Fruit fly (Drosophila melanogaster) whole organism, pupa: ENCODE results near the gene Pex10.
A peak's percentile ranks its signal among the peaks of the same experiment; 100 is the strongest.

ENCODE experiments used
- CG10348 ChIP-seq: fragments of 200-800 bp; sonication (Bioruptor generic); IDR thresholded peaks from 2 replicates; pipeline ENCODE4 v1.3.6; 2022; ENCODE audit warnings: missing biosample characterization, missing genetic modification characterization
- CG12605 ChIP-seq: fragments of 200-800 bp; sonication (Bioruptor generic); IDR thresholded peaks from 2 replicates; pipeline ENCODE4 v1.3.6; 2022; ENCODE audit warnings: missing biosample characterization, missing genetic modification characterization
- CG13204 ChIP-seq: fragments of 200-800 bp; sonication (Bioruptor generic); optimal IDR thresholded peaks from 2 replicates; lab custom pipeline; 2018; ENCODE audit warnings: missing biosample characterization, mild to moderate bottlenecking, missing genetic modification characterization, moderate library complexity
- CG14655 ChIP-seq: fragments of 200-800 bp; sonication (Bioruptor generic); optimal IDR thresholded peaks from 3 replicates; lab custom pipeline; 2017; ENCODE audit warnings: mild to moderate bottlenecking, missing biosample characterization, missing genetic modification reagents, missing genetic modification characterization
- CG15710 ChIP-seq: fragments of 200-800 bp; sonication (Bioruptor generic); optimal IDR thresholded peaks from 2 replicates; lab custom pipeline; 2018; ENCODE audit warnings: missing biosample characterization, mild to moderate bottlenecking, missing genetic modification characterization, moderate library complexity
- CG17806 ChIP-seq: fragments of 200-800 bp; sonication (Bioruptor generic); optimal IDR thresholded peaks from 2 replicates; lab custom pipeline; 2018; ENCODE audit warnings: missing biosample characterization, mild to moderate bottlenecking, missing genetic modification characterization, moderate library complexity
- CG32121 ChIP-seq: fragments of 200-800 bp; sonication (Bioruptor generic); IDR thresholded peaks from 2 replicates; pipeline ENCODE4 v1.3.6; 2022; ENCODE audit warnings: missing biosample characterization, missing genetic modification characterization
- CG34367 ChIP-seq: fragments of 200-800 bp; sonication (Bioruptor generic); optimal IDR thresholded peaks from 2 replicates; lab custom pipeline; 2018; ENCODE audit warnings: missing biosample characterization, mild to moderate bottlenecking, missing genetic modification characterization
- CG4496 ChIP-seq: fragments of 200-800 bp; sonication (Bioruptor generic); IDR thresholded peaks from 3 replicates; pipeline ENCODE4 v1.3.6; 2022; ENCODE audit warnings: missing biosample characterization, missing genetic modification characterization
- CG8159 ChIP-seq: fragments of 200-800 bp; sonication (Bioruptor generic); optimal IDR thresholded peaks from 3 replicates; lab custom pipeline; 2018; ENCODE audit warnings: missing biosample characterization, mild to moderate bottlenecking, missing genetic modification characterization, moderate library complexity
- CG8301 ChIP-seq: fragments of 200-800 bp; sonication (Bioruptor generic); optimal IDR thresholded peaks from 2 replicates; lab custom pipeline; 2018; ENCODE audit warnings: missing biosample characterization, mild to moderate bottlenecking, missing genetic modification characterization
- CG9948 ChIP-seq: fragments of 200-800 bp; sonication (Bioruptor generic); optimal IDR thresholded peaks from 2 replicates; lab custom pipeline; 2018; ENCODE audit warnings: missing biosample characterization, mild to moderate bottlenecking, missing genetic modification characterization, moderate library complexity
- D1 ChIP-seq: fragments of 200-800 bp; sonication (Bioruptor generic); optimal IDR thresholded peaks from 2 replicates; lab custom pipeline; 2018; ENCODE audit warnings: missing biosample characterization, mild to moderate bottlenecking, missing genetic modification characterization, moderate library complexity
- EcR ChIP-seq: fragments of 200-800 bp; sonication (Bioruptor generic); optimal IDR thresholded peaks from 3 replicates; lab custom pipeline; 2019; ENCODE audit warnings: missing biosample characterization, missing genetic modification characterization, mild to moderate bottlenecking, moderate library complexity, missing genetic modification reagents
- Ets98B ChIP-seq: fragments of 200-800 bp; sonication (Bioruptor generic); IDR thresholded peaks from 2 replicates; pipeline ENCODE4 v1.3.6; 2022; ENCODE audit warnings: missing biosample characterization, missing genetic modification characterization
- Pif1A ChIP-seq: fragments of 200-800 bp; sonication (Bioruptor generic); optimal IDR thresholded peaks from 3 replicates; lab custom pipeline; 2016; ENCODE audit warnings: missing biosample characterization, missing genetic modification characterization
- Pif1B ChIP-seq: fragments of 200-800 bp; sonication (Bioruptor generic); optimal IDR thresholded peaks from 3 replicates; lab custom pipeline; 2016; ENCODE audit warnings: missing biosample characterization, missing genetic modification characterization
- Snoo ChIP-seq: fragments of 200-800 bp; sonication (Bioruptor generic); optimal IDR thresholded peaks from 3 replicates; lab custom pipeline; 2017; ENCODE audit warnings: missing biosample characterization, mild to moderate bottlenecking, missing genetic modification characterization, inconsistent platforms
- fd96Ca ChIP-seq: fragments of 200-800 bp; sonication (Bioruptor generic); IDR thresholded peaks from 3 replicates; pipeline ENCODE4 v1.3.6; 2022; ENCODE audit warnings: missing biosample characterization, missing genetic modification characterization
- gl ChIP-seq: fragments of 200-800 bp; sonication (Bioruptor generic); optimal IDR thresholded peaks from 2 replicates; lab custom pipeline; 2018; ENCODE audit warnings: missing biosample characterization, mild to moderate bottlenecking, missing genetic modification characterization
- rn ChIP-seq: fragments of 200-800 bp; sonication (Bioruptor generic); IDR thresholded peaks from 2 replicates; pipeline ENCODE4 v1.3.6; 2022; ENCODE audit warnings: missing biosample characterization, missing genetic modification characterization

Pex10 gene

dm6 chr3L:1518715-1519603 is 39.1 kb upstream of the Pex10 start:
- TF ChIP-seq CG8159 (tag; lab: Kevin White, UChicago): no peak
- no peak for TF ChIP-seq gl
- no peak for TF ChIP-seq CG14655 (GFP tag; lab: Kevin White, UChicago)
- no peak for TF ChIP-seq Pif1B
- TF ChIP-seq CG4496 (GFP tag; lab: Robert Waterston, UW): 0 out of 3 replicates have a peak, but pooled peaks have one; percentile 10
- no peak for TF ChIP-seq CG12605 (GFP tag; lab: Robert Waterston, UW)
- TF ChIP-seq, all 21 proteins: peak for 1

dm6 chr3L:1531159-1531558 is 26.9 kb upstream of the Pex10 start, which contains the start of gene Ir62a:
Gene Ir62a, minus strand, starts transcription at chr3L:1531259.
- no peak for TF ChIP-seq rn (GFP tag; lab: Robert Waterston, UW)
- TF ChIP-seq Pif1A (GFP tag; lab: Kevin White, UChicago): no peak
- no peak for TF ChIP-seq CG12605 (GFP tag; lab: Robert Waterston, UW)
- TF ChIP-seq Pif1B: no peak
- no peak for TF ChIP-seq Ets98B (GFP tag; lab: Robert Waterston, UW)
- no peak for TF ChIP-seq CG4496 (GFP tag; lab: Robert Waterston, UW)
- TF ChIP-seq CG32121 (GFP tag; lab: Robert Waterston, UW): no peak
- TF ChIP-seq CG10348 (GFP tag; lab: Robert Waterston, UW): no peak
- no peak for TF ChIP-seq Snoo (tag; lab: Kevin White, UChicago)
- TF ChIP-seq D1: no peak
- TF ChIP-seq CG34367 (tag; lab: Kevin White, UChicago): no peak
- TF ChIP-seq CG14655 (GFP tag; lab: Kevin White, UChicago): no peak
- no peak for TF ChIP-seq CG9948
- TF ChIP-seq EcR: no peak
- TF ChIP-seq, all 21 proteins: peak for 0

dm6 chr3L:1533699-1534431 is 24.2 kb upstream of the Pex10 start, which contains the start of gene Iml1:
Gene Iml1, minus strand, starts transcription at chr3L:1534034.
- peak; percentile 50; the same call in 1 of the 2 replicates for TF ChIP-seq CG32121 (GFP tag; lab: Robert Waterston, UW)
- peak; percentile 38; the same call in 1 of the 2 replicates for TF ChIP-seq Ets98B (GFP tag; lab: Robert Waterston, UW)
- no peak for TF ChIP-seq CG14655 (GFP tag; lab: Kevin White, UChicago)
- TF ChIP-seq CG13204: no peak
- no peak for TF ChIP-seq CG8159 (tag; lab: Kevin White, UChicago)
- peak; percentile 44; the same call in 1 of the 3 replicates for TF ChIP-seq CG4496 (GFP tag; lab: Robert Waterston, UW)

dm6 chr3L:1536487-1537337 is 21.3 kb upstream of the Pex10 start, which contains the start of the genes CG12091 and pns:
Gene CG12091, minus strand, starts transcription at chr3L:1536835.
Gene pns, plus strand, starts transcription at chr3L:1537137.
- TF ChIP-seq Snoo (tag; lab: Kevin White, UChicago) (peak; percentile 65), gl (no peak), D1 (no peak), CG17806 (peak; percentile 36), Ets98B (GFP tag; lab: Robert Waterston, UW) (peak; percentile 63), Pif1B (no peak), CG9948 (peak; percentile 16), CG12605 (GFP tag; lab: Robert Waterston, UW) (0 out of 2 replicates have a peak, but pooled peaks have one; percentile 18), EcR (peak; percentile 57), CG32121 (GFP tag; lab: Robert Waterston, UW) (peak; percentile 43; the same call in 1 of the 2 replicates), CG34367 (tag; lab: Kevin White, UChicago) (peak; percentile 25), CG15710 (tag; lab: Kevin White, UChicago) (peak; percentile 24), CG4496 (GFP tag; lab: Robert Waterston, UW) (peak; percentile 76), CG8159 (tag; lab: Kevin White, UChicago) (peak; percentile 53), CG8301 (peak; percentile 26), Pif1A (GFP tag; lab: Kevin White, UChicago) (no peak), fd96Ca (GFP tag; lab: Robert Waterston, UW) (0 out of 3 replicates have a peak, but pooled peaks have one; percentile 13), CG13204 (no peak)

dm6 chr3L:1537353-1537752 is 20.7 kb upstream of the Pex10 start:
- TF ChIP-seq CG32121 (GFP tag; lab: Robert Waterston, UW) (no peak), CG8301 (no peak)
